Fruit fly (Drosophila melanogaster) whole organism, embryonic: Measurements from ENCODE around the gene Klp67A.

Experiments used
- CG10366 ChIP-seq: fragments of 200-800 bp; sonication (Bioruptor generic); IDR thresholded peaks from 2 replicates; pipeline ENCODE4 v1.3.6; 2022; ENCODE audit warnings: missing biosample characterization, missing genetic modification characterization
- CG12104 ChIP-seq: fragments of 200-800 bp; sonication (Bioruptor generic); optimal IDR thresholded peaks from 3 replicates; lab custom pipeline; 2016; ENCODE audit warnings: missing biosample characterization, missing genetic modification characterization
- CG12769 ChIP-seq: fragments of 200-800 bp; sonication (Bioruptor generic); optimal IDR thresholded peaks from 2 replicates; lab custom pipeline; 2019; ENCODE audit warnings: missing biosample characterization, mild to moderate bottlenecking, missing genetic modification characterization, moderate library complexity
- CG13287 ChIP-seq: fragments of 200-800 bp; sonication (Bioruptor generic); IDR thresholded peaks from 2 replicates; pipeline ENCODE4 v1.3.6; 2022; ENCODE audit warnings: missing biosample characterization, missing genetic modification characterization; ENCODE audit not compliant: partially characterized antibody
- CG13894 ChIP-seq: fragments of 200-800 bp; sonication (Bioruptor generic); optimal IDR thresholded peaks from 3 replicates; lab custom pipeline; 2018; ENCODE audit warnings: missing biosample characterization, mild to moderate bottlenecking, missing genetic modification characterization, moderate library complexity
- CG15479 ChIP-seq: fragments of 200-800 bp; sonication (Bioruptor generic); optimal IDR thresholded peaks from 3 replicates; lab custom pipeline; 2019; ENCODE audit warnings: missing biosample characterization, mild to moderate bottlenecking, missing genetic modification characterization, moderate library complexity
- CG17186 ChIP-seq: fragments of 200-800 bp; sonication (Bioruptor generic); optimal IDR thresholded peaks from 3 replicates; lab custom pipeline; 2017; ENCODE audit warnings: missing biosample characterization, missing genetic modification reagents, missing genetic modification characterization
- CG18476 ChIP-seq: fragments of 200-800 bp; sonication (Bioruptor generic); optimal IDR thresholded peaks from 2 replicates; lab custom pipeline; 2016; ENCODE audit warnings: missing biosample characterization, mild to moderate bottlenecking, missing genetic modification characterization
- CG18764 ChIP-seq: fragments of 200-800 bp; sonication (Bioruptor generic); optimal IDR thresholded peaks from 3 replicates; lab custom pipeline; 2016; ENCODE audit warnings: missing biosample characterization, missing genetic modification characterization
- CG2202 ChIP-seq: fragments of 200-800 bp; sonication (Bioruptor generic); optimal IDR thresholded peaks from 2 replicates; lab custom pipeline; 2018; ENCODE audit warnings: missing biosample characterization, mild to moderate bottlenecking, missing genetic modification characterization
- CG31224 ChIP-seq: fragments of 200-800 bp; sonication (Bioruptor generic); IDR thresholded peaks from 2 replicates; pipeline ENCODE4 v1.3.6; 2022; ENCODE audit warnings: missing biosample characterization, missing genetic modification characterization
- CG3726 ChIP-seq: fragments of 200-800 bp; sonication (Bioruptor generic); IDR thresholded peaks from 3 replicates; pipeline ENCODE4, ENCODE4 v1.3.6; 2022; ENCODE audit warnings: missing biosample characterization, missing genetic modification characterization
- CG3995 ChIP-seq: fragments of 200-800 bp; sonication (Bioruptor generic); optimal IDR thresholded peaks from 3 replicates; lab custom pipeline; 2016; ENCODE audit warnings: missing biosample characterization, missing genetic modification characterization
- CG5180 ChIP-seq: fragments of 200-800 bp; sonication (Bioruptor generic); optimal IDR thresholded peaks from 3 replicates; lab custom pipeline; 2017; ENCODE audit warnings: missing biosample characterization, missing genetic modification characterization, mild to moderate bottlenecking, moderate library complexity, missing genetic modification reagents
- CG6175 ChIP-seq: fragments of 200-800 bp; sonication (Bioruptor generic); IDR thresholded peaks from 3 replicates; pipeline ENCODE4 v1.3.6; 2022; ENCODE audit warnings: missing biosample characterization, missing genetic modification characterization
- CG6683 ChIP-seq: fragments of 200-800 bp; sonication (Bioruptor generic); optimal IDR thresholded peaks from 2 replicates; lab custom pipeline; 2017; ENCODE audit warnings: missing biosample characterization, mild to moderate bottlenecking, missing genetic modification characterization, missing genetic modification reagents
- CG7357 ChIP-seq: fragments of 200-800 bp; sonication (Bioruptor generic); IDR thresholded peaks from 3 replicates; pipeline ENCODE4 v1.3.6; 2022; ENCODE audit warnings: missing biosample characterization, missing genetic modification characterization
- CG8765 ChIP-seq: fragments of 200-800 bp; sonication (Bioruptor generic); IDR thresholded peaks from 2 replicates; pipeline ENCODE4 v1.3.6; 2022; ENCODE audit warnings: missing biosample characterization, missing genetic modification characterization
- CG9797 ChIP-seq: fragments of 200-800 bp; sonication (Bioruptor generic); optimal IDR thresholded peaks from 3 replicates; lab custom pipeline; 2018; ENCODE audit warnings: missing biosample characterization, mild to moderate bottlenecking, missing genetic modification characterization
- CG9817 ChIP-seq: fragments of 200-800 bp; sonication (Bioruptor generic); optimal IDR thresholded peaks from 2 replicates; lab custom pipeline; 2018; ENCODE audit warnings: missing biosample characterization, mild to moderate bottlenecking, missing genetic modification characterization, moderate library complexity
- CoRest ChIP-seq: fragments of 200-800 bp; sonication (Bioruptor generic); optimal IDR thresholded peaks from 3 replicates; lab custom pipeline; 2018; ENCODE audit warnings: missing biosample characterization, mild to moderate bottlenecking, missing genetic modification characterization, moderate library complexity
- Dref ChIP-seq: fragments of 200-800 bp; sonication (Bioruptor generic); IDR thresholded peaks from 2 replicates; pipeline ENCODE4 v1.3.6; 2022; ENCODE audit warnings: missing biosample characterization, missing genetic modification characterization
- E2f1 ChIP-seq: fragments of 200-800 bp; sonication (Bioruptor generic); IDR thresholded peaks from 2 replicates; pipeline ENCODE4 v1.3.6; 2022; ENCODE audit warnings: missing biosample characterization, missing genetic modification characterization
- H2.0 ChIP-seq: fragments of 200-800 bp; sonication (Bioruptor generic); IDR thresholded peaks from 2 replicates; pipeline ENCODE4 v1.3.6; 2022; ENCODE audit warnings: missing biosample characterization, missing genetic modification characterization
- HHEX ChIP-seq: fragments of 200-800 bp; sonication (Bioruptor generic); optimal IDR thresholded peaks from 3 replicates; lab custom pipeline; 2017; ENCODE audit warnings: missing biosample characterization, mild to moderate bottlenecking, missing genetic modification characterization, missing genetic modification reagents
- Hr51 ChIP-seq, 2 experiments: fragments of 200-800 bp; sonication (Bioruptor generic); optimal IDR thresholded peaks; 2 replicates in 1 of 2; 3 replicates in 1 of 2; lab custom pipeline; 2016 to 2018; ENCODE audit warnings: missing biosample characterization in 2 of 2, missing genetic modification characterization in 2 of 2, mild to moderate bottlenecking in 1 of 2, moderate library complexity in 1 of 2
- Meics ChIP-seq: fragments of 200-800 bp; sonication (Bioruptor generic); optimal IDR thresholded peaks from 2 replicates; lab custom pipeline; 2017; ENCODE audit warnings: missing biosample characterization, mild to moderate bottlenecking, missing genetic modification characterization
- Nf-YA ChIP-seq: fragments of 200-800 bp; sonication (Bioruptor generic); IDR thresholded peaks from 2 replicates; pipeline ENCODE4 v1.3.6; 2022; ENCODE audit warnings: missing biosample characterization, missing genetic modification characterization
- Sin3A ChIP-seq: fragments of >200 bp; optimal IDR thresholded peaks from 2 replicates; lab custom pipeline; 2018
- Sry-δ ChIP-seq: fragments of 200-800 bp; sonication (Bioruptor generic); optimal IDR thresholded peaks from 2 replicates; lab custom pipeline; 2016; ENCODE audit warnings: missing biosample characterization, missing genetic modification characterization
- abd-A ChIP-seq: fragments of 200-800 bp; sonication (Bioruptor generic); optimal IDR thresholded peaks from 3 replicates; lab custom pipeline; 2019; ENCODE audit warnings: missing biosample characterization, mild to moderate bottlenecking, missing genetic modification characterization, moderate library complexity
- corto ChIP-seq: fragments of 200-800 bp; sonication (Bioruptor generic); optimal IDR thresholded peaks from 2 replicates; lab custom pipeline; 2016; ENCODE audit warnings: missing biosample characterization, mild to moderate bottlenecking, missing genetic modification characterization, moderate library complexity
- dmrt11E ChIP-seq: fragments of 200-800 bp; sonication (Bioruptor generic); optimal IDR thresholded peaks from 3 replicates; lab custom pipeline; 2018; ENCODE audit warnings: missing biosample characterization, mild to moderate bottlenecking, missing genetic modification characterization, moderate library complexity
- esg ChIP-seq: fragments of 200-800 bp; sonication (Bioruptor generic); conservative IDR thresholded peaks from 2 replicates; pipeline ENCODE4 v1.3.6; 2022; ENCODE audit warnings: missing biosample characterization, missing genetic modification characterization
- gt ChIP-seq: fragments of 200-800 bp; sonication (Bioruptor generic); IDR thresholded peaks from 2 replicates; pipeline ENCODE4 v1.3.6; 2022; ENCODE audit warnings: missing biosample characterization, missing genetic modification characterization
- her ChIP-seq: fragments of 200-800 bp; sonication (Bioruptor generic); optimal IDR thresholded peaks from 2 replicates; lab custom pipeline; 2016; ENCODE audit warnings: missing biosample characterization, missing genetic modification characterization
- jing ChIP-seq: fragments of 200-800 bp; sonication (Bioruptor generic); optimal IDR thresholded peaks from 2 replicates; lab custom pipeline; 2018; ENCODE audit warnings: missing biosample characterization, mild to moderate bottlenecking, missing genetic modification characterization
- jumu ChIP-seq: fragments of 200-800 bp; sonication (Bioruptor generic); optimal IDR thresholded peaks from 3 replicates; lab custom pipeline; 2016; ENCODE audit warnings: missing biosample characterization, missing genetic modification characterization
- lilli ChIP-seq: fragments of 200-800 bp; sonication (Bioruptor generic); optimal IDR thresholded peaks from 3 replicates; lab custom pipeline; 2016; ENCODE audit warnings: missing biosample characterization, missing genetic modification characterization
- lmd ChIP-seq: fragments of 200-800 bp; sonication (Bioruptor generic); IDR thresholded peaks from 2 replicates; pipeline ENCODE4 v1.3.6; 2022; ENCODE audit warnings: missing biosample characterization, missing genetic modification characterization
- oc ChIP-seq: fragments of 200-800 bp; sonication (Bioruptor generic); optimal IDR thresholded peaks from 2 replicates; lab custom pipeline; 2018; ENCODE audit warnings: missing biosample characterization, mild to moderate bottlenecking, missing genetic modification characterization, moderate library complexity
- otp ChIP-seq: fragments of 200-800 bp; sonication (Bioruptor generic); IDR thresholded peaks from 3 replicates; pipeline ENCODE4, ENCODE4 v1.3.6; 2022; ENCODE audit warnings: missing biosample characterization, missing genetic modification characterization
- pum ChIP-seq: fragments of 200-800 bp; sonication (Bioruptor generic); optimal IDR thresholded peaks from 2 replicates; lab custom pipeline; 2016; ENCODE audit warnings: missing biosample characterization, missing genetic modification characterization
- row ChIP-seq: fragments of 200-800 bp; sonication (Bioruptor generic); IDR thresholded peaks from 3 replicates; pipeline ENCODE4 v1.3.6; 2022; ENCODE audit warnings: missing biosample characterization, missing genetic modification characterization
- ssp ChIP-seq: fragments of 200-800 bp; sonication (Bioruptor generic); IDR thresholded peaks from 2 replicates; pipeline ENCODE4 v1.3.6; 2022; ENCODE audit warnings: missing biosample characterization, missing genetic modification characterization
- sug ChIP-seq: fragments of 200-800 bp; optimal IDR thresholded peaks from 2 replicates; lab custom pipeline; 2019; ENCODE audit warnings: missing biosample characterization, mild to moderate bottlenecking, missing genetic modification characterization, moderate library complexity
- tap ChIP-seq: fragments of 200-800 bp; optimal IDR thresholded peaks from 3 replicates; lab custom pipeline; 2019; ENCODE audit warnings: missing biosample characterization, mild to moderate bottlenecking, missing genetic modification characterization, moderate library complexity
- wor ChIP-seq: fragments of 200-800 bp; sonication (Bioruptor generic); IDR thresholded peaks from 2 replicates; pipeline ENCODE4 v1.3.6; 2022; ENCODE audit warnings: missing biosample characterization, missing genetic modification characterization
- zfh1 ChIP-seq: fragments of 200-800 bp; sonication (Bioruptor generic); IDR thresholded peaks from 3 replicates; pipeline ENCODE4 v1.3.6; 2022; ENCODE audit warnings: missing biosample characterization, missing genetic modification characterization
- zfh2 ChIP-seq: fragments of 200-800 bp; sonication (Bioruptor generic); optimal IDR thresholded peaks from 2 replicates; lab custom pipeline; 2016; ENCODE audit warnings: missing biosample characterization, missing genetic modification characterization

The Klp67A gene

dm6 chr3L:9410754-9411423 lies 44.0 kb upstream of the Klp67A start, which contains the start of the genes CG4022 and Cpsf5 (continued):
- TF ChIP-seq CG18476: peak; percentile 68
- TF ChIP-seq CG18764: peak; percentile 63
- peak; percentile 91 for TF ChIP-seq CoRest
- peak; percentile 90 for TF ChIP-seq CG9817 (tag; lab: Kevin White, UChicago)
- peak; percentile 89 for TF ChIP-seq sug (tag; lab: Kevin White, UChicago)
- peak; percentile 63 for TF ChIP-seq oc
- TF ChIP-seq lmd (GFP tag; lab: Robert Waterston, UW): peak; percentile 81
- TF ChIP-seq CG5180 (GFP tag; lab: Kevin White, UChicago): no peak
- TF ChIP-seq abd-A: peak; percentile 97
- peak; percentile 72 for TF ChIP-seq zfh2
- peak; percentile 19; the same call in 1 of the 3 replicates for TF ChIP-seq CG6175 (GFP tag; lab: Robert Waterston, UW)
- TF ChIP-seq CG6683: peak; percentile 53
- TF ChIP-seq CG9797: peak; percentile 89
- TF ChIP-seq CG13287 (GFP tag; lab: Robert Waterston, UW): peak; percentile 68
- peak; percentile 48 for TF ChIP-seq Dref (GFP tag; lab: Robert Waterston, UW)
- peak; percentile 71 for TF ChIP-seq Nf-YA (GFP tag; lab: Robert Waterston, UW)
- TF ChIP-seq row (GFP tag; lab: Robert Waterston, UW): peak; percentile 95
- TF ChIP-seq her (GFP tag; lab: Kevin White, UChicago): no peak
- TF ChIP-seq Sry-δ: peak; percentile 42
- peak; percentile 71 for TF ChIP-seq CG12769 (tag; lab: Kevin White, UChicago)
- peak; percentile 46 to 83 for TF ChIP-seq Hr51 (GFP tag; optimal IDR thresholded peaks at IDR 0.05; lab: Kevin White, UChicago)
- TF ChIP-seq Meics (GFP tag; lab: Kevin White, UChicago): peak; percentile 78
- peak; percentile 74; the same call in 1 of the 3 replicates for TF ChIP-seq otp (GFP tag; lab: Robert Waterston, UW)
- peak; percentile 79 for TF ChIP-seq esg (GFP tag; lab: Robert Waterston, UW)
- peak; percentile 67 for TF ChIP-seq jumu (GFP tag; lab: Kevin White, UChicago)
- TF ChIP-seq wor (GFP tag; lab: Robert Waterston, UW): peak; percentile 65
- TF ChIP-seq corto (GFP tag; lab: Kevin White, UChicago): no peak
- peak; percentile 61 for TF ChIP-seq pum (GFP tag; lab: Kevin White, UChicago)
- peak; percentile 83 for TF ChIP-seq zfh1
- TF ChIP-seq CG7357: 0 out of 3 replicates have a peak, but pooled peaks have one; percentile 55
- TF ChIP-seq CG3726 (GFP tag; lab: Robert Waterston, UW): no peak
- TF ChIP-seq CG2202 (tag; lab: Kevin White, UChicago): peak; percentile 69
- TF ChIP-seq CG31224: peak; percentile 57
- TF ChIP-seq tap (tag; lab: Kevin White, UChicago): peak; percentile 81
- peak; percentile 81 for TF ChIP-seq H2.0
- peak; percentile 90 for TF ChIP-seq CG17186 (GFP tag; lab: Kevin White, UChicago)
- TF ChIP-seq CG12104 (GFP tag; lab: Kevin White, UChicago): peak; percentile 85
- TF ChIP-seq gt: peak; percentile 40; the same call in 1 of the 2 replicates
- peak; percentile 77 for TF ChIP-seq Sin3A (lab: Kevin White, UChicago)
- peak; percentile 70 for TF ChIP-seq ssp
- peak; percentile 86 for TF ChIP-seq CG10366
- TF ChIP-seq CG8765 (GFP tag; lab: Robert Waterston, UW): peak; percentile 66; the same call in 1 of the 2 replicates
- no peak for TF ChIP-seq CG13894 (tag; lab: Kevin White, UChicago)
- TF ChIP-seq lilli (GFP tag; lab: Kevin White, UChicago): peak; percentile 90
- TF ChIP-seq CG15479 (GFP tag; lab: Kevin White, UChicago): peak; percentile 66
- TF ChIP-seq E2f1 (GFP tag; lab: Robert Waterston, UW): peak; percentile 79
- peak; percentile 12 for TF ChIP-seq jing (GFP tag; lab: Kevin White, UChicago)
- TF ChIP-seq CG3995 (GFP tag; lab: Kevin White, UChicago): peak; percentile 6
- peak; percentile 86 for TF ChIP-seq dmrt11E (tag; lab: Kevin White, UChicago)
- TF ChIP-seq HHEX: peak; percentile 69
